Worm (Caenorhabditis elegans) whole organism, L1 larva: Measurements from ENCODE around the gene H34I24.2.

Experiments
- C16A3.4 ChIP-seq: fragments of 150-350 bp; optimal IDR thresholded peaks from 2 replicates; lab custom pipeline; 2014; ENCODE audit warnings: missing biosample characterization, missing genetic modification characterization
- C34B4.2 ChIP-seq: sonication (generic microtip); optimal IDR thresholded peaks from 2 replicates; lab custom pipeline; 2017; ENCODE audit warnings: mild to moderate bottlenecking, missing genetic modification characterization, missing compliant biosample characterization
- F16B12.6 ChIP-seq: fragments of 150-350 bp; optimal IDR thresholded peaks from 2 replicates; lab custom pipeline; 2014; ENCODE audit warnings: missing biosample characterization, missing genetic modification characterization
- Y116A8C.19 ChIP-seq: sonication (generic microtip); optimal IDR thresholded peaks from 2 replicates; lab custom pipeline; 2016; ENCODE audit warnings: missing compliant biosample characterization, missing genetic modification characterization, borderline replicate concordance
- aly-2 ChIP-seq: fragments of 150-350 bp; optimal IDR thresholded peaks from 2 replicates; lab custom pipeline; 2014; ENCODE audit warnings: missing biosample characterization, missing genetic modification characterization
- blmp-1 ChIP-seq: fragments of 150-350 bp; optimal IDR thresholded peaks from 2 replicates; lab custom pipeline; 2014; ENCODE audit warnings: missing biosample characterization, missing genetic modification characterization
- ceh-63 ChIP-seq: fragments of 200-800 bp; sonication (Bioruptor generic); optimal IDR thresholded peaks from 2 replicates; lab custom pipeline; 2018; ENCODE audit warnings: mild to moderate bottlenecking, missing genetic modification characterization, missing compliant biosample characterization
- ceh-82 ChIP-seq, 3 experiments: fragments of 150-350 bp in 1 of 3; sonication (generic microtip) in 2 of 3; optimal IDR thresholded peaks; 2 replicates each; lab custom pipeline; 2014 to 2017; ENCODE audit warnings: missing biosample characterization in 3 of 3, missing genetic modification characterization in 3 of 3
- ceh-88 ChIP-seq: fragments of 200-800 bp; sonication (Bioruptor generic); IDR thresholded peaks from 2 replicates; pipeline ENCODE4 v1.3.6; 2022; ENCODE audit warnings: missing genetic modification characterization, missing compliant biosample characterization
- efl-1 ChIP-seq, 4 experiments: fragments of 150-350 bp; optimal IDR thresholded peaks in 3 of 4; peaks in 1 of 4; 1 replicate in 1 of 4; 2 replicates in 3 of 4; lab custom pipeline; 2014; ENCODE audit warnings: missing biosample characterization in 2 of 4, missing genetic modification characterization in 2 of 4, missing genetic modification reagents in 2 of 4
- efl-3 ChIP-seq: fragments of 200-800 bp; sonication (Bioruptor generic); optimal IDR thresholded peaks from 2 replicates; lab custom pipeline; 2018; ENCODE audit warnings: mild to moderate bottlenecking, missing genetic modification characterization, missing compliant biosample characterization
- egl-27 ChIP-seq, 2 experiments: fragments of 150-350 bp in 1 of 2; sonication (generic microtip); optimal IDR thresholded peaks; 3 replicates each; lab custom pipeline; 2017 to 2018; ENCODE audit warnings: missing biosample characterization in 2 of 2, missing genetic modification characterization in 2 of 2, missing genetic modification reagents in 2 of 2
- elt-3 ChIP-seq, 6 experiments: fragments of 150-350 bp in 1 of 6; sonication (generic microtip); optimal IDR thresholded peaks; 2 replicates each; lab custom pipeline; 2017 to 2018; ENCODE audit warnings: missing biosample characterization in 6 of 6, missing genetic modification characterization in 6 of 6, inconsistent platforms in 1 of 6
- fkh-10 ChIP-seq: sonication (generic microtip); optimal IDR thresholded peaks from 2 replicates; lab custom pipeline; 2017; ENCODE audit warnings: missing biosample characterization, missing genetic modification reagents, missing genetic modification characterization
- fkh-8 ChIP-seq: sonication (generic microtip); optimal IDR thresholded peaks from 2 replicates; lab custom pipeline; 2016; ENCODE audit warnings: mild to moderate bottlenecking, missing genetic modification characterization, missing compliant biosample characterization
- fos-1 ChIP-seq: fragments of 150-350 bp; optimal IDR thresholded peaks from 2 replicates; lab custom pipeline; 2014; ENCODE audit warnings: missing biosample characterization, missing genetic modification characterization
- hlh-17 ChIP-seq: fragments of 200-800 bp; sonication (Bioruptor generic); optimal IDR thresholded peaks from 2 replicates; lab custom pipeline; 2018; ENCODE audit warnings: missing genetic modification characterization, mild to moderate bottlenecking, missing compliant biosample characterization, moderate library complexity, borderline replicate concordance
- hlh-4 ChIP-seq: sonication (generic microtip); optimal IDR thresholded peaks from 2 replicates; lab custom pipeline; 2016; ENCODE audit warnings: mild to moderate bottlenecking, missing genetic modification characterization, missing compliant biosample characterization
- hpl-2 ChIP-seq: fragments of 150-350 bp; optimal IDR thresholded peaks from 2 replicates; lab custom pipeline; 2014; ENCODE audit warnings: missing biosample characterization, missing genetic modification reagents, missing genetic modification characterization
- irx-1 ChIP-seq: sonication (generic microtip); optimal IDR thresholded peaks from 2 replicates; lab custom pipeline; 2016; ENCODE audit warnings: missing genetic modification characterization, missing compliant biosample characterization
- isw-1 ChIP-seq: fragments of 200-800 bp; sonication (Bioruptor generic); IDR thresholded peaks from 2 replicates; pipeline ENCODE4 v1.3.6; 2022; ENCODE audit warnings: missing genetic modification characterization, missing compliant biosample characterization
- lin-14 ChIP-seq: fragments of 200-800 bp; sonication (Bioruptor generic); optimal IDR thresholded peaks from 2 replicates; lab custom pipeline; 2018; ENCODE audit warnings: mild to moderate bottlenecking, missing genetic modification characterization, moderate library complexity, missing compliant biosample characterization
- lin-35 ChIP-seq, 2 experiments: fragments of 150-350 bp; optimal IDR thresholded peaks; 2 replicates each; lab custom pipeline; 2014; ENCODE audit warnings: missing biosample characterization in 2 of 2, missing genetic modification characterization in 2 of 2, missing genetic modification reagents in 2 of 2
- lin-39 ChIP-seq: fragments of 150-350 bp; optimal IDR thresholded peaks from 2 replicates; lab custom pipeline; 2014; ENCODE audit warnings: missing biosample characterization, missing genetic modification reagents, missing genetic modification characterization
- lir-3 ChIP-seq: sonication (generic microtip); optimal IDR thresholded peaks from 2 replicates; lab custom pipeline; 2016; ENCODE audit warnings: mild to moderate bottlenecking, missing genetic modification characterization, moderate library complexity, missing compliant biosample characterization; ENCODE audit not compliant: poor library complexity
- lsy-2 ChIP-seq, 2 experiments: fragments of 150-350 bp; optimal IDR thresholded peaks; 2 replicates each; lab custom pipeline; 2014; ENCODE audit warnings: missing biosample characterization in 2 of 2, missing genetic modification characterization in 2 of 2
- nhr-12 ChIP-seq: sonication (generic microtip); optimal IDR thresholded peaks from 2 replicates; lab custom pipeline; 2017; ENCODE audit warnings: missing biosample characterization, missing genetic modification characterization
- nhr-19 ChIP-seq: fragments of 200-800 bp; sonication (Bioruptor generic); conservative IDR thresholded peaks from 2 replicates; pipeline ENCODE4 v1.3.6; 2022; ENCODE audit warnings: missing genetic modification characterization, missing compliant biosample characterization
- nhr-237 ChIP-seq: fragments of 150-350 bp; optimal IDR thresholded peaks from 2 replicates; lab custom pipeline; 2014; ENCODE audit warnings: missing biosample characterization, missing genetic modification characterization
- nhr-28 ChIP-seq: fragments of 150-350 bp; optimal IDR thresholded peaks from 2 replicates; lab custom pipeline; 2014; ENCODE audit warnings: missing biosample characterization, missing genetic modification characterization
- nhr-47 ChIP-seq: sonication (generic microtip); optimal IDR thresholded peaks from 2 replicates; lab custom pipeline; 2016; ENCODE audit warnings: mild to moderate bottlenecking, missing genetic modification characterization, moderate library complexity, missing compliant biosample characterization
- nhr-77 ChIP-seq: fragments of 150-350 bp; optimal IDR thresholded peaks from 2 replicates; lab custom pipeline; 2014; ENCODE audit warnings: missing biosample characterization, missing genetic modification characterization
- nhr-84 ChIP-seq: sonication (generic microtip); optimal IDR thresholded peaks from 2 replicates; lab custom pipeline; 2017; ENCODE audit warnings: missing biosample characterization, missing genetic modification characterization
- nhr-90 ChIP-seq: sonication (generic microtip); optimal IDR thresholded peaks from 2 replicates; lab custom pipeline; 2016; ENCODE audit warnings: mild to moderate bottlenecking, missing genetic modification characterization, missing compliant biosample characterization; ENCODE audit not compliant: poor library complexity
- rnt-1 ChIP-seq: sonication (generic microtip); optimal IDR thresholded peaks from 2 replicates; lab custom pipeline; 2016; ENCODE audit warnings: mild to moderate bottlenecking, missing genetic modification characterization, moderate library complexity, missing compliant biosample characterization
- skn-1 ChIP-seq: fragments of 150-350 bp; optimal IDR thresholded peaks from 2 replicates; lab custom pipeline; 2014; ENCODE audit warnings: missing biosample characterization, missing genetic modification characterization
- snu-23 ChIP-seq: sonication (generic microtip); optimal IDR thresholded peaks from 2 replicates; lab custom pipeline; 2016; ENCODE audit warnings: missing genetic modification characterization, missing compliant biosample characterization
- sptf-1 ChIP-seq: fragments of 150-350 bp; optimal IDR thresholded peaks from 2 replicates; lab custom pipeline; 2014; ENCODE audit warnings: missing biosample characterization, missing genetic modification characterization
- swsn-7 ChIP-seq: sonication (generic microtip); optimal IDR thresholded peaks from 2 replicates; lab custom pipeline; 2016; ENCODE audit warnings: missing genetic modification characterization, missing compliant biosample characterization
- tlp-1 ChIP-seq: fragments of 150-350 bp; optimal IDR thresholded peaks from 2 replicates; lab custom pipeline; 2014; ENCODE audit warnings: missing biosample characterization, missing genetic modification characterization
- unc-130 ChIP-seq: fragments of 150-350 bp; optimal IDR thresholded peaks from 2 replicates; lab custom pipeline; 2017; ENCODE audit warnings: missing biosample characterization, missing genetic modification characterization, inconsistent platforms
- unc-30 ChIP-seq: sonication (generic microtip); optimal IDR thresholded peaks from 2 replicates; lab custom pipeline; 2017; ENCODE audit warnings: missing biosample characterization, missing genetic modification characterization
- unc-62 ChIP-seq: fragments of 150-350 bp; optimal IDR thresholded peaks from 2 replicates; lab custom pipeline; 2014; ENCODE audit warnings: missing biosample characterization, missing genetic modification reagents, missing genetic modification characterization
- unc-86 ChIP-seq: sonication (generic microtip); optimal IDR thresholded peaks from 2 replicates; lab custom pipeline; 2016; ENCODE audit warnings: missing genetic modification characterization, missing compliant biosample characterization
- vab-15 ChIP-seq: sonication (generic microtip); optimal IDR thresholded peaks from 2 replicates; lab custom pipeline; 2017; ENCODE audit warnings: missing genotype, mild to moderate bottlenecking, missing genetic modification characterization, missing compliant biosample characterization
- xbp-1 ChIP-seq: sonication (generic microtip); optimal IDR thresholded peaks from 2 replicates; lab custom pipeline; 2016; ENCODE audit warnings: missing genetic modification characterization, missing compliant biosample characterization
- zag-1 ChIP-seq: fragments of 150-350 bp; optimal IDR thresholded peaks from 2 replicates; lab custom pipeline; 2014; ENCODE audit warnings: missing biosample characterization, missing genetic modification characterization
- zip-4 ChIP-seq: fragments of 200-800 bp; sonication (Bioruptor generic); optimal IDR thresholded peaks from 2 replicates; lab custom pipeline; 2018; ENCODE audit warnings: mild to moderate bottlenecking, missing genetic modification characterization, moderate library complexity, missing compliant biosample characterization
- ztf-11 ChIP-seq, 2 experiments: sonication (generic microtip); optimal IDR thresholded peaks; 2 replicates each; lab custom pipeline; 2016 to 2017; ENCODE audit warnings: missing genetic modification characterization in 2 of 2, missing biosample characterization in 1 of 2, missing compliant biosample characterization in 1 of 2
- ztf-4 ChIP-seq: fragments of 150-350 bp; optimal IDR thresholded peaks from 2 replicates; lab custom pipeline; 2014; ENCODE audit warnings: missing biosample characterization, missing genetic modification characterization

Gene H34I24.2

DNA sequence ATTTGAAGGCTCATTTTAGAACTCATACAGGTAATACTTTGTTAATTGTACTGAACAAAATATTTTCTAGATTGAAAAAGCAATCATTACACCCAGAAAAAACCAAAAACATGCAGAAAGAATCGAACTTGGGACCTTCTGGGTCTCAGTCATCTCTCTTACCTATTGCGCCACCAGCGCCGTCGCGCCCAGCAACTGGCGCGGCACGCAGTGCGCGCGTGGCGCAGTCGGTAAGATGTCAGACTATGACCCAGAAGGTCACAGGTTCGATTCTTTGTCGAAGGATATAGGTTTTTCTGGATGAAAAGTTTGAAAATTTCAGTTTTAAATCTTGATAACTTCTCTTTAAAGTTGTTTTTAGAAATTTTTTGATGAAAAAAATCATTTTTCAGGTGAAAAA, 37.9 kb downstream of the H34I24.2 start:
- TF ChIP-seq snu-23 (GFP tag; lab: Kevin White, UChicago) (no peak), skn-1 (tag; lab: Kevin White, UChicago) (no peak), nhr-77 (tag; lab: Kevin White, UChicago) (no peak), fkh-8 (tag; lab: Kevin White, UChicago) (no peak), lin-14 (no peak), unc-130 (tag; lab: Kevin White, UChicago) (no peak), F16B12.6 (no peak), lin-35 (GFP tag; optimal IDR thresholded peaks at IDR 0.05; lab: Kevin White, UChicago) (no peak), hpl-2 (GFP tag; lab: Kevin White, UChicago) (no peak), nhr-237 (tag; lab: Kevin White, UChicago) (no peak), ztf-4 (tag; lab: Kevin White, UChicago) (no peak), tlp-1 (tag; lab: Kevin White, UChicago) (no peak), ceh-88 (GFP tag; lab: Robert Waterston, UW) (no peak), xbp-1 (tag; lab: Kevin White, UChicago) (no peak), ceh-82 (tag; optimal IDR thresholded peaks at IDR 0.05; lab: Kevin White, UChicago) (no peak), unc-62 (GFP tag; lab: Kevin White, UChicago) (no peak), lsy-2 (tag; optimal IDR thresholded peaks at IDR 0.05; lab: Kevin White, UChicago) (no peak), irx-1 (tag; lab: Kevin White, UChicago) (no peak)

DNA sequence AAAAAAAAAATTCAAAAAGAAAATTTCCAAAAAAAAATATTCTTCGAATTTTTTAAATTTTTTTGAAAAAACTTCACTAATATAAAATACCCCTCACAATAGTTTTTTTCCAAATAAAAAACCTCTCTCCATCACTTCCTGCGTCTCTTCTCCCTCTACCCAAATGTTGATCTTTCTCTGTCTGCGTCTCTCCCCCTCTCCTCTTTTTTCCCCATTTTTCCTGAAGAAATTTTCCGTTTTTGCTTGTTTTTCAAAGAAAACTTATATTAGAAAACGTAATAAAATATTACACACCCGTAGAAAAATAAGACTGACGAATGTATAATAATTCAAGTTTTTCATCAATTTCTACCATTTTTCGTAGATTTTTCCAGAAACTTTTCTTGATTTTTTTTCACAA, 39.3 kb downstream of the H34I24.2 start:
- TF ChIP-seq blmp-1 (no peak), nhr-47 (tag; lab: Kevin White, UChicago) (peak; percentile 38), ceh-63 (GFP tag; lab: Kevin White, UChicago) (no peak), ztf-11 (tag; optimal IDR thresholded peaks at IDR 0.05; lab: Kevin White, UChicago) (no peak), nhr-237 (tag; lab: Kevin White, UChicago) (no peak), zag-1 (tag; lab: Kevin White, UChicago) (no peak), aly-2 (tag; lab: Kevin White, UChicago) (no peak), lin-35 (GFP tag; optimal IDR thresholded peaks at IDR 0.05; lab: Kevin White, UChicago) (no peak), F16B12.6 (no peak), isw-1 (GFP tag; lab: Robert Waterston, UW) (no peak), unc-86 (no peak), hlh-17 (GFP tag; lab: Kevin White, UChicago) (no peak), fos-1 (tag; lab: Kevin White, UChicago) (no peak), hpl-2 (GFP tag; lab: Kevin White, UChicago) (no peak), nhr-77 (tag; lab: Kevin White, UChicago) (no peak), vab-15 (no peak), unc-30 (tag; lab: Kevin White, UChicago) (no peak), snu-23 (GFP tag; lab: Kevin White, UChicago) (peak; percentile 32), lsy-2 (tag; optimal IDR thresholded peaks at IDR 0.05; lab: Kevin White, UChicago) (peak in 1 of 2 experiments; percentile 37), nhr-12 (no peak), rnt-1 (tag; lab: Kevin White, UChicago) (peak; percentile 13), nhr-90 (tag; lab: Kevin White, UChicago) (no peak), hlh-4 (tag; lab: Kevin White, UChicago) (no peak), unc-62 (GFP tag; lab: Kevin White, UChicago) (no peak), Y116A8C.19 (tag; lab: Kevin White, UChicago) (no peak), C34B4.2 (tag; lab: Kevin White, UChicago) (no peak), zip-4 (GFP tag; lab: Kevin White, UChicago) (no peak), C16A3.4 (tag; lab: Kevin White, UChicago) (no peak), nhr-28 (no peak), lin-39 (tag; lab: Kevin White, UChicago) (no peak), ztf-4 (tag; lab: Kevin White, UChicago) (no peak), efl-3 (GFP tag; lab: Kevin White, UChicago) (no peak), sptf-1 (tag; lab: Kevin White, UChicago) (no peak), swsn-7 (tag; lab: Kevin White, UChicago) (peak; percentile 25), nhr-84 (tag; lab: Kevin White, UChicago) (no peak), elt-3 (tag; optimal IDR thresholded peaks at IDR 0.05; lab: Kevin White, UChicago) (no peak), lir-3 (tag; lab: Kevin White, UChicago) (no peak), fkh-10 (no peak), nhr-19 (GFP tag; lab: Robert Waterston, UW) (no peak), egl-27 (tag; optimal IDR thresholded peaks at IDR 0.05; lab: Kevin White, UChicago) (no peak), efl-1 (optimal IDR thresholded peaks at IDR 0.05; lab: Kevin White, UChicago) (peak; percentile 11 to 31), efl-1 (GFP tag; optimal IDR thresholded peaks at IDR 0.05 in 1 of 2; lab: Kevin White, UChicago) (peak in 1 of 2 experiments; percentile 33)
